Worm (Caenorhabditis elegans): ENCODE measurements around the gene sptf-2.

DNA sequence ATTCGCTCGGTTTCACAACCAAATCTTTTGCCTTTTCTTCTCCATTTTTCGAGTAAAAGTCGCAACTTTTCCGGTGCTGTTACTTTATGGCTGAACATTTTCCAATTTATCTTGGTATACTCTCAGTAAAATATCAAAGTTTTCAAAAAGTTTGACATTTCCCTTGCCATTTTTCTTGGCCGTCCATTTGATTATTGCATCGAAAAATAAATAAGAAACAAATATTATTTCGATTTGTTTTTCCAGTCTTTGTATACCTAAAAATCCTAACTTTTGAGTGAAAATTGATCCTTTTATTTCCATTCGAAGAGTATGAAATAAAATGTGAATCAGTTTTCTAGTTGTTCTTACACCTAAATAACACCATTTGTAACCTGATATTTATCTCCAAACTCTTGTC lies 21.2 kb downstream of the sptf-2 start:
- TF ChIP-seq ceh-34 (tag; optimal IDR thresholded peaks at IDR 0.05) (no peak), ceh-31 (tag; optimal IDR thresholded peaks at IDR 0.05) (no peak), pax-1 (tag; optimal IDR thresholded peaks at IDR 0.05) (no peak)
